Worm (Caenorhabditis elegans) whole organism, young adult: Measurements from ENCODE around the gene aqp-3.

Experiments
- lsy-27 ChIP-seq: sonication (generic microtip); optimal IDR thresholded peaks from 2 replicates; lab custom pipeline; 2017; ENCODE audit warnings: missing genetic modification characterization, mild to moderate bottlenecking, missing compliant biosample characterization, antibody characterized with exemption, missing genotype, borderline replicate concordance; ENCODE audit not compliant: insufficient read depth
- unc-130 ChIP-seq: sonication (generic microtip); optimal IDR thresholded peaks from 2 replicates; lab custom pipeline; 2016; ENCODE audit warnings: missing genetic modification reagents, missing genetic modification characterization, missing compliant biosample characterization

DNA sequence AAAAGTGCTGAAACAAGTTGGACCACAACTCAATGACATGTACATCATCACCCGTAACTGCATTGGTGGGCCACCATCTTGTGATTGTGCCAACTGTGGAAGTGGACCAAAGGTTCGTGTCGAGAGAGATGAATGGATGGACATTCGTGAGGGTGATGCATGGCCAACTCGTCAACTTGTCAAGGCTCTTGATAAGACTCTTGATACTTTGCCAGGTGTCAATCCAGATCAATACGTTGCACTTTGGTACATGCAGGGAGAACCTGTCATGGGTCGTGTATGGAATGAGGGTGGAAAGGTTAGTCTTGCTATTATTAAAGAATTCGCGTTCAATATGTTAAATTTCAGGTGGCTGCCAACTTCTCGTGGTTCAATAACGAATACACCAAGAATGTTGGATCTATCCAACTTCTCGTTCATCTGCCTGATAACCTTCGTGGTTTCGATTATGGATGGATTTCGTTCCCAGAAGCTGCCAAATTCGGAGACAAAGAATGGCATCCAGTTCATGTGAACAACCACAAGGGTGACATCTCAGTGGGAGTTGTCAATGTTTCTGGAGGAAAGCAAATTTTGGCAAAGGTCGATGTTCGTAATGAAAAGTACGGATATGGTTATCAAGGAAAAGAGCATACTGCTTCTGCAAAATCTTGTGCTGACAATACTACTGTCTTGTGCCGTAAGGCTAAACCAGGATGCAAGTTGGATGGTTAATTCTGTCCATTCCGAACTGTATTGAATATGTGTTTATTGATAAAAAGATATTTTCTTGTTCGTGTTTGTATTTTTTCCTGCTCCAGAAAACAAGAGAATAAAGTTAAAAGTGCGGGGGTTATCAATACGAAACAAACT, 15.7 kb downstream of the aqp-3 start:
- TF ChIP-seq unc-130 (GFP tag; lab: Kevin White, UChicago) (no peak), lsy-27 (no peak)
